Worm (Caenorhabditis elegans): ENCODE results near the gene ctbp-1.

Gene ctbp-1

ce11 chrX:5897038-5897437, 34.5 kb downstream of the ctbp-1 start, which contains the start of gene tbc-16:
tbc-16 (plus strand) TSS chrX:5897338.
- TF ChIP-seq lsy-2 (tag; optimal IDR thresholded peaks at IDR 0.05) (no peak), nhr-6 (tag; optimal IDR thresholded peaks at IDR 0.05) (no peak), aly-2 (tag; optimal IDR thresholded peaks at IDR 0.05) (no peak), Y55F3AM.14 (GFP tag; optimal IDR thresholded peaks at IDR 0.05) (no peak)

- TF ChIP-seq ceh-16 (tag; optimal IDR thresholded peaks at IDR 0.05), result no peak
Measured at ce11 chrX:5901499-5901898, 39.0 kb downstream of the ctbp-1 start.

- no peak for TF ChIP-seq ceh-82 (tag; optimal IDR thresholded peaks at IDR 0.05)
- TF ChIP-seq nhr-21 (tag; optimal IDR thresholded peaks at IDR 0.05), result no peak
- TF ChIP-seq C34F6.9 (tag; optimal IDR thresholded peaks at IDR 0.05), result no peak
- no peak for TF ChIP-seq egl-27 (tag; optimal IDR thresholded peaks at IDR 0.05)
- no peak for TF ChIP-seq mdl-1 (tag; optimal IDR thresholded peaks at IDR 0.05)
- no peak for TF ChIP-seq nhr-77 (tag; optimal IDR thresholded peaks at IDR 0.05)
- TF ChIP-seq ceh-16 (tag; optimal IDR thresholded peaks at IDR 0.05), result no peak
- no peak for TF ChIP-seq F13H6.1 (tag; optimal IDR thresholded peaks at IDR 0.05)
- TF ChIP-seq sem-4 (tag; optimal IDR thresholded peaks at IDR 0.05), result no peak
- no peak for TF ChIP-seq nhr-237 (tag; optimal IDR thresholded peaks at IDR 0.05)
- no peak for TF ChIP-seq crh-2 (tag; optimal IDR thresholded peaks at IDR 0.05)
- no peak for TF ChIP-seq nhr-12 (tag; optimal IDR thresholded peaks at IDR 0.05)
- no peak for TF ChIP-seq lin-11 (tag; optimal IDR thresholded peaks at IDR 0.05)
Measured at ce11 chrX:5903896-5904295, 41.4 kb downstream of the ctbp-1 start.

- no peak for TF ChIP-seq nhr-23 (tag; optimal IDR thresholded peaks at IDR 0.05)
- TF ChIP-seq gmeb-1 (tag; optimal IDR thresholded peaks at IDR 0.05), result no peak
- no peak for TF ChIP-seq mbf-1 (tag; optimal IDR thresholded peaks at IDR 0.05)
- TF ChIP-seq nhr-237 (tag; optimal IDR thresholded peaks at IDR 0.05), result no peak
- TF ChIP-seq crh-2 (tag; optimal IDR thresholded peaks at IDR 0.05), result no peak
- no peak for TF ChIP-seq lin-11 (tag; optimal IDR thresholded peaks at IDR 0.05)
- no peak for TF ChIP-seq nhr-77 (tag; optimal IDR thresholded peaks at IDR 0.05)
- TF ChIP-seq nhr-10 (tag; optimal IDR thresholded peaks at IDR 0.05), result no peak
Measured at ce11 chrX:5904603-5905081, 42.1 kb downstream of the ctbp-1 start, which contains the start of gene nlp-49. nlp-49 (plus strand) TSS chrX:5904653.

ce11 chrX:5905764-5906163, 43.3 kb downstream of the ctbp-1 start:
- TF ChIP-seq sma-3 (GFP tag; optimal IDR thresholded peaks at IDR 0.05), result no peak
- TF ChIP-seq ztf-1 (GFP tag; conservative IDR thresholded peaks at IDR 0.05), result no peak
- no peak for TF ChIP-seq R02D3.7 (tag; optimal IDR thresholded peaks at IDR 0.05)
- no peak for TF ChIP-seq nhr-21 (tag; optimal IDR thresholded peaks at IDR 0.05)
- no peak for TF ChIP-seq ztf-11 (tag; optimal IDR thresholded peaks at IDR 0.05)
- no peak for TF ChIP-seq nhr-25 (tag; optimal IDR thresholded peaks at IDR 0.05)
- TF ChIP-seq ZK546.5 (tag; optimal IDR thresholded peaks at IDR 0.05), result no peak
- TF ChIP-seq ama-1 (optimal IDR thresholded peaks at IDR 0.05), result no peak

- TF ChIP-seq crh-2 (tag; optimal IDR thresholded peaks at IDR 0.05) (no peak), sma-3 (GFP tag; optimal IDR thresholded peaks at IDR 0.05) (no peak), sma-9 (GFP tag; optimal IDR thresholded peaks at IDR 0.05) (no peak), sma-9 (tag; optimal IDR thresholded peaks at IDR 0.05) (no peak), R02D3.7 (tag; optimal IDR thresholded peaks at IDR 0.05) (no peak), ceh-82 (tag; optimal IDR thresholded peaks at IDR 0.05) (no peak), nhr-11 (tag; optimal IDR thresholded peaks at IDR 0.05) (no peak), nhr-237 (tag; optimal IDR thresholded peaks at IDR 0.05) (no peak), Y55F3AM.14 (GFP tag; optimal IDR thresholded peaks at IDR 0.05) (no peak), ama-1 (optimal IDR thresholded peaks at IDR 0.05) (no peak), dmd-4 (tag; optimal IDR thresholded peaks at IDR 0.05) (no peak), ztf-4 (tag; optimal IDR thresholded peaks at IDR 0.05) (no peak), lin-13 (GFP tag; optimal IDR thresholded peaks at IDR 0.05) (no peak), elt-1 (tag; optimal IDR thresholded peaks at IDR 0.05) (no peak), elt-3 (tag; optimal IDR thresholded peaks at IDR 0.05) (no peak), unc-39 (tag; optimal IDR thresholded peaks at IDR 0.05) (no peak), peb-1 (tag; optimal IDR thresholded peaks at IDR 0.05) (no peak), mdl-1 (tag; optimal IDR thresholded peaks at IDR 0.05) (no peak), ztf-1 (GFP tag; conservative IDR thresholded peaks at IDR 0.05) (no peak), nhr-129 (tag; optimal IDR thresholded peaks at IDR 0.05) (no peak)
Measured at ce11 chrX:5917284-5917683, 54.8 kb downstream of the ctbp-1 start, which contains the start of gene Y23B4A.1. Y23B4A.1 (minus strand) TSS chrX:5917384.

All from whole organism, L2 larva.